Worm (Caenorhabditis elegans) whole organism, L1 larva: ENCODE data around the gene B0410.1.
A peak's percentile ranks its signal among the peaks of the same experiment; 100 is the strongest.

Experiments used
- C04F5.9 ChIP-seq: sonication (generic microtip); optimal IDR thresholded peaks from 2 replicates; lab custom pipeline; 2016; ENCODE audit warnings: missing genetic modification characterization, missing compliant biosample characterization
- C16A3.4 ChIP-seq: fragments of 150-350 bp; optimal IDR thresholded peaks from 2 replicates; lab custom pipeline; 2014; ENCODE audit warnings: missing biosample characterization, missing genetic modification characterization
- F16B12.6 ChIP-seq: fragments of 150-350 bp; optimal IDR thresholded peaks from 2 replicates; lab custom pipeline; 2014; ENCODE audit warnings: missing biosample characterization, missing genetic modification characterization
- aha-1 ChIP-seq: fragments of 150-350 bp; optimal IDR thresholded peaks from 2 replicates; lab custom pipeline; 2014; ENCODE audit warnings: missing biosample characterization, missing genetic modification characterization
- alr-1 ChIP-seq: fragments of 200-800 bp; sonication (Bioruptor generic); optimal IDR thresholded peaks from 2 replicates; lab custom pipeline; 2018; ENCODE audit warnings: borderline replicate concordance, mild to moderate bottlenecking, missing genetic modification characterization, missing compliant biosample characterization
- ama-1 ChIP-seq: fragments of 150-350 bp; optimal IDR thresholded peaks from 2 replicates; lab custom pipeline; 2014
- ceh-88 ChIP-seq: fragments of 200-800 bp; sonication (Bioruptor generic); IDR thresholded peaks from 2 replicates; pipeline ENCODE4 v1.3.6; 2022; ENCODE audit warnings: missing genetic modification characterization, missing compliant biosample characterization
- dpl-1 ChIP-seq, 3 experiments: fragments of 150-350 bp in 2 of 3; sonication (generic microtip) in 1 of 3; optimal IDR thresholded peaks; 2 replicates each; lab custom pipeline; 2014 to 2017; ENCODE audit warnings: missing biosample characterization in 3 of 3, missing genetic modification characterization in 3 of 3, missing genetic modification reagents in 3 of 3
- dsc-1 ChIP-seq: sonication (generic microtip); optimal IDR thresholded peaks from 2 replicates; lab custom pipeline; 2016; ENCODE audit warnings: mild to moderate bottlenecking, missing genetic modification characterization, missing compliant biosample characterization
- efl-1 ChIP-seq, 4 experiments: fragments of 150-350 bp; optimal IDR thresholded peaks in 3 of 4; peaks in 1 of 4; 1 replicate in 1 of 4; 2 replicates in 3 of 4; lab custom pipeline; 2014; ENCODE audit warnings: missing biosample characterization in 2 of 4, missing genetic modification characterization in 2 of 4, missing genetic modification reagents in 2 of 4
- efl-3 ChIP-seq: fragments of 200-800 bp; sonication (Bioruptor generic); optimal IDR thresholded peaks from 2 replicates; lab custom pipeline; 2018; ENCODE audit warnings: mild to moderate bottlenecking, missing genetic modification characterization, missing compliant biosample characterization
- egl-13 ChIP-seq: sonication (generic microtip); optimal IDR thresholded peaks from 2 replicates; lab custom pipeline; 2016; ENCODE audit warnings: missing genotype, missing genetic modification reagents, missing genetic modification characterization, missing compliant biosample characterization
- egl-27 ChIP-seq, 2 experiments: fragments of 150-350 bp in 1 of 2; sonication (generic microtip); optimal IDR thresholded peaks; 3 replicates each; lab custom pipeline; 2017 to 2018; ENCODE audit warnings: missing biosample characterization in 2 of 2, missing genetic modification characterization in 2 of 2, missing genetic modification reagents in 2 of 2
- elt-2 ChIP-seq: sonication (generic microtip); optimal IDR thresholded peaks from 2 replicates; lab custom pipeline; 2016; ENCODE audit warnings: missing genetic modification characterization, mild to moderate bottlenecking, inconsistent platforms, missing compliant biosample characterization, missing genetic modification reagents
- ets-5 ChIP-seq: fragments of 200-800 bp; sonication (Bioruptor generic); IDR thresholded peaks from 2 replicates; pipeline ENCODE4 v1.3.6; 2022; ENCODE audit warnings: missing genetic modification characterization, missing compliant biosample characterization
- fkh-10 ChIP-seq: sonication (generic microtip); optimal IDR thresholded peaks from 2 replicates; lab custom pipeline; 2017; ENCODE audit warnings: missing biosample characterization, missing genetic modification reagents, missing genetic modification characterization
- fkh-4 ChIP-seq: sonication (generic microtip); optimal IDR thresholded peaks from 2 replicates; lab custom pipeline; 2016; ENCODE audit warnings: missing compliant biosample characterization, missing genetic modification characterization, borderline replicate concordance
- fkh-8 ChIP-seq: sonication (generic microtip); optimal IDR thresholded peaks from 2 replicates; lab custom pipeline; 2016; ENCODE audit warnings: mild to moderate bottlenecking, missing genetic modification characterization, missing compliant biosample characterization
- fos-1 ChIP-seq: fragments of 150-350 bp; optimal IDR thresholded peaks from 2 replicates; lab custom pipeline; 2014; ENCODE audit warnings: missing biosample characterization, missing genetic modification characterization
- grh-1 ChIP-seq: fragments of 200-800 bp; sonication (Bioruptor generic); IDR thresholded peaks from 2 replicates; pipeline ENCODE4 v1.3.6; 2022; ENCODE audit warnings: missing genetic modification reagents, missing genetic modification characterization, missing compliant biosample characterization
- hlh-4 ChIP-seq: sonication (generic microtip); optimal IDR thresholded peaks from 2 replicates; lab custom pipeline; 2016; ENCODE audit warnings: mild to moderate bottlenecking, missing genetic modification characterization, missing compliant biosample characterization
- irx-1 ChIP-seq: sonication (generic microtip); optimal IDR thresholded peaks from 2 replicates; lab custom pipeline; 2016; ENCODE audit warnings: missing genetic modification characterization, missing compliant biosample characterization
- isw-1 ChIP-seq: fragments of 200-800 bp; sonication (Bioruptor generic); IDR thresholded peaks from 2 replicates; pipeline ENCODE4 v1.3.6; 2022; ENCODE audit warnings: missing genetic modification characterization, missing compliant biosample characterization
- lin-39 ChIP-seq: fragments of 150-350 bp; optimal IDR thresholded peaks from 2 replicates; lab custom pipeline; 2014; ENCODE audit warnings: missing biosample characterization, missing genetic modification reagents, missing genetic modification characterization
- mdl-1 ChIP-seq, 2 experiments: fragments of 150-350 bp; optimal IDR thresholded peaks; 2 replicates each; lab custom pipeline; 2014 to 2017; ENCODE audit warnings: missing biosample characterization in 2 of 2, missing genetic modification characterization in 2 of 2, inconsistent platforms in 1 of 2
- mef-2 ChIP-seq: fragments of 150-350 bp; optimal IDR thresholded peaks from 2 replicates; lab custom pipeline; 2014; ENCODE audit warnings: missing biosample characterization, missing genetic modification characterization
- mep-1 ChIP-seq: fragments of 150-350 bp; optimal IDR thresholded peaks from 2 replicates; lab custom pipeline; 2014; ENCODE audit warnings: missing biosample characterization, missing genetic modification characterization
- nhr-12 ChIP-seq: sonication (generic microtip); optimal IDR thresholded peaks from 2 replicates; lab custom pipeline; 2017; ENCODE audit warnings: missing biosample characterization, missing genetic modification characterization
- nhr-20 ChIP-seq: sonication (generic microtip); optimal IDR thresholded peaks from 2 replicates; lab custom pipeline; 2016; ENCODE audit warnings: mild to moderate bottlenecking, missing genetic modification characterization, missing compliant biosample characterization
- nhr-237 ChIP-seq: fragments of 150-350 bp; optimal IDR thresholded peaks from 2 replicates; lab custom pipeline; 2014; ENCODE audit warnings: missing biosample characterization, missing genetic modification characterization
- nhr-28 ChIP-seq: fragments of 150-350 bp; optimal IDR thresholded peaks from 2 replicates; lab custom pipeline; 2014; ENCODE audit warnings: missing biosample characterization, missing genetic modification characterization
- nhr-71 ChIP-seq: sonication (generic microtip); optimal IDR thresholded peaks from 2 replicates; lab custom pipeline; 2016; ENCODE audit warnings: mild to moderate bottlenecking, missing genetic modification characterization, moderate library complexity, missing compliant biosample characterization
- nhr-77 ChIP-seq: fragments of 150-350 bp; optimal IDR thresholded peaks from 2 replicates; lab custom pipeline; 2014; ENCODE audit warnings: missing biosample characterization, missing genetic modification characterization
- nhr-84 ChIP-seq: sonication (generic microtip); optimal IDR thresholded peaks from 2 replicates; lab custom pipeline; 2017; ENCODE audit warnings: missing biosample characterization, missing genetic modification characterization
- nhr-90 ChIP-seq: sonication (generic microtip); optimal IDR thresholded peaks from 2 replicates; lab custom pipeline; 2016; ENCODE audit warnings: mild to moderate bottlenecking, missing genetic modification characterization, missing compliant biosample characterization; ENCODE audit not compliant: poor library complexity
- pag-3 ChIP-seq: sonication (generic microtip); optimal IDR thresholded peaks from 2 replicates; lab custom pipeline; 2017; ENCODE audit warnings: missing genetic modification characterization, mild to moderate bottlenecking, missing compliant biosample characterization, antibody characterized with exemption, borderline replicate concordance; ENCODE audit not compliant: insufficient read depth
- pax-3 ChIP-seq: fragments of 200-800 bp; sonication (Bioruptor generic); optimal IDR thresholded peaks from 2 replicates; lab custom pipeline; 2018; ENCODE audit warnings: mild to moderate bottlenecking, missing genetic modification characterization, moderate library complexity, missing compliant biosample characterization
- pqm-1 ChIP-seq: sonication (generic microtip); optimal IDR thresholded peaks from 3 replicates; lab custom pipeline; 2017; ENCODE audit warnings: missing biosample characterization, missing genetic modification characterization
- rnt-1 ChIP-seq: sonication (generic microtip); optimal IDR thresholded peaks from 2 replicates; lab custom pipeline; 2016; ENCODE audit warnings: mild to moderate bottlenecking, missing genetic modification characterization, moderate library complexity, missing compliant biosample characterization
- snpc-4 ChIP-seq: fragments of 150-350 bp; optimal IDR thresholded peaks from 2 replicates; lab custom pipeline; 2014; ENCODE audit warnings: missing biosample characterization, missing genetic modification characterization
- snu-23 ChIP-seq: sonication (generic microtip); optimal IDR thresholded peaks from 2 replicates; lab custom pipeline; 2016; ENCODE audit warnings: missing genetic modification characterization, missing compliant biosample characterization
- sptf-1 ChIP-seq: fragments of 150-350 bp; optimal IDR thresholded peaks from 2 replicates; lab custom pipeline; 2014; ENCODE audit warnings: missing biosample characterization, missing genetic modification characterization
- swsn-7 ChIP-seq: sonication (generic microtip); optimal IDR thresholded peaks from 2 replicates; lab custom pipeline; 2016; ENCODE audit warnings: missing genetic modification characterization, missing compliant biosample characterization
- tlp-1 ChIP-seq: fragments of 150-350 bp; optimal IDR thresholded peaks from 2 replicates; lab custom pipeline; 2014; ENCODE audit warnings: missing biosample characterization, missing genetic modification characterization
- unc-130 ChIP-seq: fragments of 150-350 bp; optimal IDR thresholded peaks from 2 replicates; lab custom pipeline; 2017; ENCODE audit warnings: missing biosample characterization, missing genetic modification characterization, inconsistent platforms
- unc-30 ChIP-seq: sonication (generic microtip); optimal IDR thresholded peaks from 2 replicates; lab custom pipeline; 2017; ENCODE audit warnings: missing biosample characterization, missing genetic modification characterization
- unc-86 ChIP-seq: sonication (generic microtip); optimal IDR thresholded peaks from 2 replicates; lab custom pipeline; 2016; ENCODE audit warnings: missing genetic modification characterization, missing compliant biosample characterization
- unc-98 ChIP-seq: fragments of 200-800 bp; sonication (Bioruptor generic); IDR thresholded peaks from 2 replicates; pipeline ENCODE4 v1.3.6; 2022; ENCODE audit warnings: missing genetic modification characterization, missing compliant biosample characterization
- vab-15 ChIP-seq: sonication (generic microtip); optimal IDR thresholded peaks from 2 replicates; lab custom pipeline; 2017; ENCODE audit warnings: missing genotype, mild to moderate bottlenecking, missing genetic modification characterization, missing compliant biosample characterization
- xbp-1 ChIP-seq: sonication (generic microtip); optimal IDR thresholded peaks from 2 replicates; lab custom pipeline; 2016; ENCODE audit warnings: missing genetic modification characterization, missing compliant biosample characterization
- zag-1 ChIP-seq: fragments of 150-350 bp; optimal IDR thresholded peaks from 2 replicates; lab custom pipeline; 2014; ENCODE audit warnings: missing biosample characterization, missing genetic modification characterization
- zip-4 ChIP-seq: fragments of 200-800 bp; sonication (Bioruptor generic); optimal IDR thresholded peaks from 2 replicates; lab custom pipeline; 2018; ENCODE audit warnings: mild to moderate bottlenecking, missing genetic modification characterization, moderate library complexity, missing compliant biosample characterization
- ztf-11 ChIP-seq, 2 experiments: sonication (generic microtip); optimal IDR thresholded peaks; 2 replicates each; lab custom pipeline; 2016 to 2017; ENCODE audit warnings: missing genetic modification characterization in 2 of 2, missing biosample characterization in 1 of 2, missing compliant biosample characterization in 1 of 2
- ztf-4 ChIP-seq: fragments of 150-350 bp; optimal IDR thresholded peaks from 2 replicates; lab custom pipeline; 2014; ENCODE audit warnings: missing biosample characterization, missing genetic modification characterization

B0410.1 gene

ce11 chrX:2895646-2896045 is 1.3 kb downstream of the B0410.1 start:
- TF ChIP-seq unc-86 (tag; lab: Kevin White, UChicago) (no peak), mep-1 (tag; lab: Kevin White, UChicago) (no peak), nhr-77 (tag; lab: Kevin White, UChicago) (no peak), hlh-4 (tag; lab: Kevin White, UChicago) (no peak), efl-1 (optimal IDR thresholded peaks at IDR 0.05; lab: Kevin White, UChicago) (no peak), efl-1 (GFP tag; optimal IDR thresholded peaks at IDR 0.05 in 1 of 2; lab: Kevin White, UChicago) (no peak), tlp-1 (no peak), sptf-1 (tag; lab: Kevin White, UChicago) (no peak), mdl-1 (tag; optimal IDR thresholded peaks at IDR 0.05; lab: Kevin White, UChicago) (no peak), ztf-4 (tag; lab: Kevin White, UChicago) (no peak), isw-1 (no peak), dpl-1 (GFP tag; optimal IDR thresholded peaks at IDR 0.05; lab: Kevin White, UChicago) (no peak), pag-3 (tag; lab: Kevin White, UChicago) (no peak), ets-5 (GFP tag; lab: Robert Waterston, UW) (no peak), nhr-84 (no peak), unc-130 (tag; lab: Kevin White, UChicago) (no peak), dsc-1 (no peak), pqm-1 (tag; lab: Kevin White, UChicago) (no peak), fkh-4 (tag; lab: Kevin White, UChicago) (no peak), ceh-88 (GFP tag; lab: Robert Waterston, UW) (no peak), nhr-71 (tag; lab: Kevin White, UChicago) (peak; percentile 27), zip-4 (GFP tag; lab: Kevin White, UChicago) (no peak), snu-23 (GFP tag; lab: Kevin White, UChicago) (peak; percentile 9), pax-3 (tag; lab: Kevin White, UChicago) (no peak), fkh-8 (tag; lab: Kevin White, UChicago) (no peak), C04F5.9 (tag; lab: Kevin White, UChicago) (no peak), egl-13 (tag; lab: Kevin White, UChicago) (no peak), efl-3 (GFP tag; lab: Kevin White, UChicago) (no peak), zag-1 (no peak), lin-39 (no peak), fos-1 (tag; lab: Kevin White, UChicago) (no peak), F16B12.6 (tag; lab: Kevin White, UChicago) (no peak), unc-98 (GFP tag; lab: Robert Waterston, UW) (no peak), nhr-28 (tag; lab: Kevin White, UChicago) (no peak), rnt-1 (no peak), swsn-7 (tag; lab: Kevin White, UChicago) (no peak), unc-30 (no peak), egl-27 (tag; optimal IDR thresholded peaks at IDR 0.05; lab: Kevin White, UChicago) (no peak), alr-1 (tag; lab: Kevin White, UChicago) (no peak), C16A3.4 (tag; lab: Kevin White, UChicago) (no peak), irx-1 (no peak), mef-2 (tag; lab: Kevin White, UChicago) (no peak), nhr-90 (tag; lab: Kevin White, UChicago) (peak; percentile 17), xbp-1 (no peak), nhr-20 (tag; lab: Kevin White, UChicago) (peak; percentile 37), fkh-10 (no peak), nhr-237 (no peak), elt-2 (no peak), snpc-4 (tag; lab: Kevin White, UChicago) (no peak), aha-1 (tag; lab: Kevin White, UChicago) (no peak), nhr-12 (no peak), ama-1 (lab: Kevin White, UChicago) (no peak), ztf-11 (tag; optimal IDR thresholded peaks at IDR 0.05; lab: Kevin White, UChicago) (no peak), grh-1 (peak; percentile 39; the same call in 1 of the 2 replicates), vab-15 (no peak)
